Fruit fly (Drosophila melanogaster) whole organism, embryonic: ENCODE results near the gene wek.
A peak's percentile ranks its signal among the peaks of the same experiment; 100 is the strongest.

Experiments used
- CG1024 ChIP-seq: fragments of 200-800 bp; sonication (Bioruptor generic); IDR thresholded peaks from 2 replicates; pipeline ENCODE4 v1.3.6; 2022; ENCODE audit warnings: missing biosample characterization, missing genetic modification characterization
- CG12155 ChIP-seq: fragments of 200-800 bp; sonication (Bioruptor generic); optimal IDR thresholded peaks from 3 replicates; lab custom pipeline; 2016; ENCODE audit warnings: missing biosample characterization, missing genetic modification characterization
- CG1233 ChIP-seq: fragments of 200-800 bp; sonication (Bioruptor generic); optimal IDR thresholded peaks from 4 replicates; lab custom pipeline; 2018; ENCODE audit warnings: missing biosample characterization, mild to moderate bottlenecking, missing genetic modification characterization
- CG13123 ChIP-seq: fragments of 200-800 bp; sonication (Bioruptor generic); optimal IDR thresholded peaks from 2 replicates; lab custom pipeline; 2016; ENCODE audit warnings: missing biosample characterization, missing genetic modification characterization
- CG13624 ChIP-seq: fragments of 200-800 bp; sonication (Bioruptor generic); optimal IDR thresholded peaks from 2 replicates; lab custom pipeline; 2016; ENCODE audit warnings: missing biosample characterization, missing genetic modification characterization
- CG17328 ChIP-seq: fragments of 200-800 bp; sonication (Bioruptor generic); IDR thresholded peaks from 2 replicates; pipeline ENCODE4 v1.3.6; 2022; ENCODE audit warnings: missing biosample characterization, missing genetic modification characterization
- CG18764 ChIP-seq: fragments of 200-800 bp; sonication (Bioruptor generic); optimal IDR thresholded peaks from 3 replicates; lab custom pipeline; 2016; ENCODE audit warnings: missing biosample characterization, missing genetic modification characterization
- CG33213 ChIP-seq: fragments of 200-800 bp; sonication (Bioruptor generic); optimal IDR thresholded peaks from 3 replicates; lab custom pipeline; 2016; ENCODE audit warnings: missing biosample characterization, missing genetic modification characterization
- CG4424 ChIP-seq: fragments of 200-800 bp; sonication (Bioruptor generic); optimal IDR thresholded peaks from 3 replicates; lab custom pipeline; 2016; ENCODE audit warnings: missing biosample characterization, missing genetic modification characterization
- CG4617 ChIP-seq: fragments of 200-800 bp; sonication (Bioruptor generic); optimal IDR thresholded peaks from 3 replicates; lab custom pipeline; 2016; ENCODE audit warnings: missing biosample characterization, missing genetic modification characterization, borderline replicate concordance
- CG7786 ChIP-seq: fragments of 200-800 bp; sonication (Bioruptor generic); optimal IDR thresholded peaks from 2 replicates; lab custom pipeline; 2016; ENCODE audit warnings: missing biosample characterization, missing genetic modification characterization
- CG9932 ChIP-seq: fragments of 200-800 bp; sonication (Bioruptor generic); IDR thresholded peaks from 2 replicates; pipeline ENCODE4 v1.3.6; 2022; ENCODE audit warnings: missing biosample characterization, missing genetic modification characterization
- CrebB ChIP-seq: fragments of 200-800 bp; sonication (Bioruptor generic); optimal IDR thresholded peaks from 3 replicates; lab custom pipeline; 2018; ENCODE audit warnings: missing biosample characterization, mild to moderate bottlenecking, missing genetic modification characterization
- Dbx ChIP-seq: fragments of 200-800 bp; sonication (Bioruptor generic); IDR thresholded peaks from 3 replicates; pipeline ENCODE4 v1.3.6; 2022; ENCODE audit warnings: missing biosample characterization, missing genetic modification characterization
- Dll ChIP-seq: fragments of 200-800 bp; sonication (Bioruptor generic); IDR thresholded peaks from 4 replicates; pipeline ENCODE4 v1.3.6; 2022; ENCODE audit warnings: missing biosample characterization, missing genetic modification characterization; ENCODE audit not compliant: partially characterized antibody
- Dp ChIP-seq: fragments of 200-800 bp; sonication (Bioruptor generic); optimal IDR thresholded peaks from 2 replicates; lab custom pipeline; 2018; ENCODE audit warnings: missing biosample characterization, mild to moderate bottlenecking, missing genetic modification characterization, moderate library complexity
- Eip74EF ChIP-seq, 2 experiments: fragments of 200-800 bp in 1 of 2; fragments of >200 bp in 1 of 2; sonication (Bioruptor generic) in 1 of 2; optimal IDR thresholded peaks; 2 replicates each; lab custom pipeline; 2017 to 2019; ENCODE audit warnings: missing biosample characterization in 2 of 2, missing genetic modification characterization in 2 of 2, mild to moderate bottlenecking in 1 of 2, moderate library complexity in 1 of 2
- HLH54F ChIP-seq: fragments of 200-800 bp; sonication (Bioruptor generic); optimal IDR thresholded peaks from 3 replicates; lab custom pipeline; 2016; ENCODE audit warnings: missing biosample characterization, missing genetic modification characterization
- Hmr ChIP-seq: fragments of 200-800 bp; sonication (Bioruptor generic); optimal IDR thresholded peaks from 3 replicates; lab custom pipeline; 2017; ENCODE audit warnings: mild to moderate bottlenecking, missing biosample characterization, missing genetic modification reagents, missing genetic modification characterization
- Hmx ChIP-seq: fragments of 200-800 bp; sonication (Bioruptor generic); optimal IDR thresholded peaks from 2 replicates; lab custom pipeline; 2016; ENCODE audit warnings: missing biosample characterization, missing genetic modification characterization
- Hr51 ChIP-seq, 2 experiments: fragments of 200-800 bp; sonication (Bioruptor generic); optimal IDR thresholded peaks; 2 replicates in 1 of 2; 3 replicates in 1 of 2; lab custom pipeline; 2016 to 2018; ENCODE audit warnings: missing biosample characterization in 2 of 2, missing genetic modification characterization in 2 of 2, mild to moderate bottlenecking in 1 of 2, moderate library complexity in 1 of 2
- MBD-R2 ChIP-seq: fragments of 200-800 bp; sonication (Bioruptor generic); IDR thresholded peaks from 2 replicates; pipeline ENCODE4 v1.3.6; 2022; ENCODE audit warnings: missing biosample characterization, missing genetic modification characterization
- Med ChIP-seq: fragments of 200-800 bp; sonication (Bioruptor generic); peaks from one replicate; lab custom pipeline; 2016; ENCODE audit warnings: missing biosample characterization, missing genetic modification characterization, mild to moderate bottlenecking, inconsistent platforms, moderate library complexity
- NFAT ChIP-seq: fragments of 200-800 bp; sonication (Bioruptor generic); IDR thresholded peaks from 2 replicates; pipeline ENCODE4 v1.3.6; 2022; ENCODE audit warnings: missing biosample characterization, missing genetic modification characterization
- Nf-YA ChIP-seq: fragments of 200-800 bp; sonication (Bioruptor generic); IDR thresholded peaks from 2 replicates; pipeline ENCODE4 v1.3.6; 2022; ENCODE audit warnings: missing biosample characterization, missing genetic modification characterization
- YL-1 ChIP-seq: fragments of 200-800 bp; sonication (Bioruptor generic); optimal IDR thresholded peaks from 3 replicates; lab custom pipeline; 2017; ENCODE audit warnings: missing biosample characterization, mild to moderate bottlenecking, missing genetic modification characterization
- ab ChIP-seq: fragments of 200-800 bp; sonication (Bioruptor generic); optimal IDR thresholded peaks from 2 replicates; lab custom pipeline; 2016; ENCODE audit warnings: missing biosample characterization, missing genetic modification characterization
- ap ChIP-seq: fragments of 200-800 bp; sonication (Bioruptor generic); IDR thresholded peaks from 2 replicates; pipeline ENCODE4 v1.3.6; 2022; ENCODE audit warnings: missing biosample characterization, missing genetic modification characterization
- bab2 ChIP-seq: fragments of 200-800 bp; sonication (Bioruptor generic); optimal IDR thresholded peaks from 2 replicates; lab custom pipeline; 2016; ENCODE audit warnings: missing biosample characterization, missing genetic modification characterization
- da ChIP-seq: fragments of 200-800 bp; sonication (Bioruptor generic); optimal IDR thresholded peaks from 2 replicates; lab custom pipeline; 2016; ENCODE audit warnings: missing biosample characterization, missing genetic modification characterization
- dati ChIP-seq: fragments of 200-800 bp; sonication (Bioruptor generic); IDR thresholded peaks from 2 replicates; pipeline ENCODE4 v1.3.6; 2022; ENCODE audit warnings: missing biosample characterization, missing genetic modification characterization
- ems ChIP-seq: fragments of 200-800 bp; sonication (Bioruptor generic); optimal IDR thresholded peaks from 3 replicates; lab custom pipeline; 2016; ENCODE audit warnings: missing biosample characterization, missing genetic modification characterization
- eyg ChIP-seq: fragments of 200-800 bp; sonication (Bioruptor generic); optimal IDR thresholded peaks from 3 replicates; lab custom pipeline; 2016; ENCODE audit warnings: missing biosample characterization, missing genetic modification characterization
- gfzf ChIP-seq: fragments of 200-800 bp; sonication (Bioruptor generic); optimal IDR thresholded peaks from 2 replicates; lab custom pipeline; 2016; ENCODE audit warnings: missing biosample characterization, mild to moderate bottlenecking, missing genetic modification characterization, moderate library complexity
- insv ChIP-seq, 2 experiments: fragments of 200-800 bp; sonication (Bioruptor generic); optimal IDR thresholded peaks; 3 replicates each; lab custom pipeline; 2016 to 2018; ENCODE audit warnings: missing biosample characterization in 2 of 2, missing genetic modification characterization in 2 of 2
- inv ChIP-seq: fragments of 200-800 bp; sonication (Bioruptor generic); IDR thresholded peaks from 2 replicates; pipeline ENCODE4 v1.3.6; 2022; ENCODE audit warnings: missing biosample characterization, missing genetic modification characterization; ENCODE audit not compliant: partially characterized antibody
- jumu ChIP-seq: fragments of 200-800 bp; sonication (Bioruptor generic); optimal IDR thresholded peaks from 3 replicates; lab custom pipeline; 2016; ENCODE audit warnings: missing biosample characterization, missing genetic modification characterization
- ken ChIP-seq: fragments of 200-800 bp; sonication (Bioruptor generic); IDR thresholded peaks from 3 replicates; pipeline ENCODE4 v1.3.6; 2022; ENCODE audit warnings: missing biosample characterization, missing genetic modification characterization
- lilli ChIP-seq: fragments of 200-800 bp; sonication (Bioruptor generic); optimal IDR thresholded peaks from 3 replicates; lab custom pipeline; 2016; ENCODE audit warnings: missing biosample characterization, missing genetic modification characterization
- lola ChIP-seq, 3 experiments: fragments of >200 bp in 2 of 3; fragments of 200-800 bp in 1 of 3; sonication (Bioruptor generic) in 1 of 3; optimal IDR thresholded peaks; 2 replicates each; lab custom pipeline; 2017 to 2019; ENCODE audit warnings: missing biosample characterization in 3 of 3, missing genetic modification characterization in 3 of 3, mild to moderate bottlenecking in 1 of 3, moderate library complexity in 1 of 3
- pum ChIP-seq: fragments of 200-800 bp; sonication (Bioruptor generic); optimal IDR thresholded peaks from 2 replicates; lab custom pipeline; 2016; ENCODE audit warnings: missing biosample characterization, missing genetic modification characterization
- sd ChIP-seq: fragments of 200-800 bp; sonication (Bioruptor generic); optimal IDR thresholded peaks from 3 replicates; lab custom pipeline; 2018; ENCODE audit warnings: missing biosample characterization, mild to moderate bottlenecking, missing genetic modification characterization, moderate library complexity
- sens ChIP-seq: fragments of 200-800 bp; sonication (Bioruptor generic); peaks from one replicate; lab custom pipeline; 2016; ENCODE audit warnings: missing biosample characterization, missing genetic modification characterization
- sens-2 ChIP-seq: fragments of 200-800 bp; sonication (Bioruptor generic); IDR thresholded peaks from 2 replicates; pipeline ENCODE4 v1.3.6; 2022; ENCODE audit warnings: missing biosample characterization, missing genetic modification characterization
- stc ChIP-seq: fragments of 200-800 bp; sonication (Bioruptor generic); IDR thresholded peaks from 2 replicates; pipeline ENCODE4 v1.3.6; 2022; ENCODE audit warnings: missing biosample characterization, missing genetic modification characterization
- tio ChIP-seq: fragments of 200-800 bp; sonication (Bioruptor generic); optimal IDR thresholded peaks from 2 replicates; lab custom pipeline; 2017; ENCODE audit warnings: missing biosample characterization, missing genetic modification characterization, inconsistent platforms
- trem ChIP-seq: fragments of 200-800 bp; optimal IDR thresholded peaks from 3 replicates; lab custom pipeline; 2019; ENCODE audit warnings: missing biosample characterization, mild to moderate bottlenecking, missing genetic modification characterization, moderate library complexity
- unc-4 ChIP-seq: fragments of 200-800 bp; sonication (Bioruptor generic); IDR thresholded peaks from 2 replicates; pipeline ENCODE4 v1.3.6; 2022; ENCODE audit warnings: missing biosample characterization, missing genetic modification characterization; ENCODE audit not compliant: partially characterized antibody
- zen ChIP-seq: fragments of 200-800 bp; sonication (Bioruptor generic); optimal IDR thresholded peaks from 3 replicates; lab custom pipeline; 2018; ENCODE audit warnings: missing biosample characterization, mild to moderate bottlenecking, missing genetic modification characterization, moderate library complexity

Gene wek

dm6 chr2L:15750523-15751258 lies 17.5 kb downstream of the wek start, which contains the start of gene ND-B17 (continued):
- TF ChIP-seq ems (GFP tag; lab: Kevin White, UChicago) (no peak), CG12155 (GFP tag; lab: Kevin White, UChicago) (peak; percentile 21), CG13123 (GFP tag; lab: Kevin White, UChicago) (no peak), inv (no peak), CG18764 (no peak), ab (peak; percentile 25), Dll (GFP tag; lab: Robert Waterston, UW) (peak; percentile 46; the same call in 1 of the 4 replicates), CG17328 (GFP tag; lab: Robert Waterston, UW) (peak; percentile 71), CrebB (tag; lab: Kevin White, UChicago) (peak; percentile 23), HLH54F (GFP tag; lab: Kevin White, UChicago) (peak; percentile 59), zen (no peak), CG7786 (peak; percentile 50), Eip74EF (GFP tag; optimal IDR thresholded peaks at IDR 0.05; lab: Kevin White, UChicago) (no peak), tio (no peak), MBD-R2 (GFP tag; lab: Robert Waterston, UW) (peak; percentile 96), Dp (peak; percentile 18), da (GFP tag; lab: Kevin White, UChicago) (peak; percentile 41), insv (GFP tag; optimal IDR thresholded peaks at IDR 0.05; lab: Kevin White, UChicago) (no peak), ap (GFP tag; lab: Robert Waterston, UW) (0 out of 2 replicates have a peak, but pooled peaks have one; percentile 25), trem (peak; percentile 32), bab2 (GFP tag; lab: Kevin White, UChicago) (peak; percentile 56), pum (GFP tag; lab: Kevin White, UChicago) (peak; percentile 70), Nf-YA (no peak), CG9932 (GFP tag; lab: Robert Waterston, UW) (peak; percentile 72), unc-4 (GFP tag; lab: Robert Waterston, UW) (0 out of 2 replicates have a peak, but pooled peaks have one; percentile 21), YL-1 (peak; percentile 50), sens-2 (peak; percentile 35; the same call in 1 of the 2 replicates), lilli (GFP tag; lab: Kevin White, UChicago) (peak; percentile 67), CG4424 (GFP tag; lab: Kevin White, UChicago) (no peak), sens (GFP tag; lab: Kevin White, UChicago) (peak; percentile 93), sd (tag; lab: Kevin White, UChicago) (no peak), eyg (GFP tag; lab: Kevin White, UChicago) (no peak), dati (GFP tag; lab: Robert Waterston, UW) (0 out of 2 replicates have a peak, but pooled peaks have one; percentile 29), CG1024 (GFP tag; lab: Robert Waterston, UW) (peak; percentile 39; the same call in 1 of the 2 replicates), CG33213 (peak; percentile 37), ken (peak; percentile 75), lola (GFP tag; optimal IDR thresholded peaks at IDR 0.05; lab: Kevin White, UChicago) (peak in 1 of 3 experiments; percentile 20), jumu (GFP tag; lab: Kevin White, UChicago) (peak; percentile 22), stc (GFP tag; lab: Robert Waterston, UW) (0 out of 2 replicates have a peak, but pooled peaks have one; percentile 21), Med (GFP tag; lab: Kevin White, UChicago) (peak; percentile 88), CG4617 (GFP tag; lab: Kevin White, UChicago) (peak; percentile 19), Hmr (GFP tag; lab: Kevin White, UChicago) (no peak), Hr51 (GFP tag; optimal IDR thresholded peaks at IDR 0.05; lab: Kevin White, UChicago) (peak in 1 of 2 experiments; percentile 37), CG1233 (no peak), Dbx (GFP tag; lab: Robert Waterston, UW) (peak; percentile 38; the same call in 1 of the 3 replicates), NFAT (GFP tag; lab: Robert Waterston, UW) (peak; percentile 72), Hmx (GFP tag; lab: Kevin White, UChicago) (no peak), CG13624 (GFP tag; lab: Kevin White, UChicago) (peak; percentile 35), gfzf (GFP tag; lab: Kevin White, UChicago) (peak; percentile 76)
